Worm (Caenorhabditis elegans): ENCODE data around the gene Y94A7B.11.

DNA sequence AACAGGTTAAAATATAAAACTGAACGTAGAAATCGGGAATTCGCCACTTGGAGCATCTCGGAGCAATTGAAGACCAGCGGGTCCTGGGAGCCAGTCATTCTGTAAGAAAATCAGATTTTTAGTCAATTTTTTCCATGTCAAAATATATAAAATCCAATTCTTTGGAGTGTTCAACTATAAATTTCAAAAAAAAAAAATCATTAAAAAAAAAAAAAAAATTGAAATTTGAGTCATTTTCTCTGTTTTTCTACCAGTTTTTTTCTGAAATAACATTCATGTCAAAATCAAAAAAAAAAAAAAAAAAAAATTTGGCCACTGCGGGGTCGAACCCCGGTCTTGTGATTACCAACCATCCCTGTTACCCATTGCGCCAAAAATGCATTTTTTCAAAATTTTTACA lies 18.9 kb downstream of the Y94A7B.11 start, which contains the start of gene srab-12:
- TF ChIP-seq zag-1 (tag; optimal IDR thresholded peaks at IDR 0.05) (no peak), elt-3 (tag; optimal IDR thresholded peaks at IDR 0.05) (no peak), tbx-2 (tag; optimal IDR thresholded peaks at IDR 0.05) (no peak)

Measured in whole organism, L3 larva.